Fruit fly (Drosophila melanogaster) whole organism, embryonic: ENCODE data around the gene CG13609.

Experiments
- Adf1 ChIP-seq: fragments of 200-800 bp; sonication (Bioruptor generic); IDR thresholded peaks from 2 replicates; pipeline ENCODE4 v1.3.6; 2022; ENCODE audit warnings: missing biosample characterization, missing genetic modification characterization
- Atf3 ChIP-seq: fragments of 200-800 bp; sonication (Bioruptor generic); optimal IDR thresholded peaks from 3 replicates; lab custom pipeline; 2016; ENCODE audit warnings: missing biosample characterization, missing genetic modification characterization
- CG10209 ChIP-seq: fragments of 200-800 bp; sonication (Bioruptor generic); optimal IDR thresholded peaks from 3 replicates; lab custom pipeline; 2017; ENCODE audit warnings: missing biosample characterization, mild to moderate bottlenecking, missing genetic modification characterization, missing genetic modification reagents
- CG11456 ChIP-seq: fragments of 200-800 bp; sonication (Bioruptor generic); IDR thresholded peaks from 3 replicates; pipeline ENCODE4 v1.3.6; 2022; ENCODE audit warnings: missing biosample characterization, missing genetic modification characterization
- CG14965 ChIP-seq: fragments of 200-800 bp; sonication (Bioruptor generic); optimal IDR thresholded peaks from 2 replicates; lab custom pipeline; 2016; ENCODE audit warnings: missing biosample characterization, missing genetic modification characterization, borderline replicate concordance
- CG15011 ChIP-seq: fragments of 200-800 bp; sonication (Bioruptor generic); optimal IDR thresholded peaks from 3 replicates; lab custom pipeline; 2018; ENCODE audit warnings: missing biosample characterization, mild to moderate bottlenecking, missing genetic modification characterization
- CG15514 ChIP-seq: fragments of 200-800 bp; sonication (Bioruptor generic); optimal IDR thresholded peaks from 3 replicates; lab custom pipeline; 2017; ENCODE audit warnings: missing biosample characterization, missing genetic modification characterization, mild to moderate bottlenecking, moderate library complexity, missing genetic modification reagents
- CG15601 ChIP-seq: fragments of 200-800 bp; sonication (Bioruptor generic); optimal IDR thresholded peaks from 3 replicates; lab custom pipeline; 2019; ENCODE audit warnings: missing biosample characterization, mild to moderate bottlenecking, missing genetic modification characterization, moderate library complexity
- CG17359 ChIP-seq: fragments of 200-800 bp; sonication (Bioruptor generic); optimal IDR thresholded peaks from 3 replicates; lab custom pipeline; 2018; ENCODE audit warnings: missing biosample characterization, mild to moderate bottlenecking, missing genetic modification characterization, moderate library complexity
- CG17385 ChIP-seq: fragments of 200-800 bp; sonication (Bioruptor generic); optimal IDR thresholded peaks from 3 replicates; lab custom pipeline; 2018; ENCODE audit warnings: missing biosample characterization, mild to moderate bottlenecking, missing genetic modification characterization
- CG1792 ChIP-seq: fragments of 200-800 bp; sonication (Bioruptor generic); optimal IDR thresholded peaks from 2 replicates; lab custom pipeline; 2016; ENCODE audit warnings: missing biosample characterization, missing genetic modification characterization
- CG2116 ChIP-seq: fragments of 200-800 bp; sonication (Bioruptor generic); optimal IDR thresholded peaks from 3 replicates; lab custom pipeline; 2018; ENCODE audit warnings: missing biosample characterization, mild to moderate bottlenecking, missing genetic modification characterization
- CG2712 ChIP-seq: fragments of 200-800 bp; optimal IDR thresholded peaks from 3 replicates; lab custom pipeline; 2019; ENCODE audit warnings: missing biosample characterization, mild to moderate bottlenecking, missing genetic modification characterization, moderate library complexity
- CG30431 ChIP-seq: fragments of 200-800 bp; sonication (Bioruptor generic); optimal IDR thresholded peaks from 2 replicates; lab custom pipeline; 2017; ENCODE audit warnings: missing biosample characterization, missing genetic modification characterization
- CG33557 ChIP-seq: fragments of 200-800 bp; sonication (Bioruptor generic); optimal IDR thresholded peaks from 2 replicates; lab custom pipeline; 2019; ENCODE audit warnings: missing biosample characterization, mild to moderate bottlenecking, missing genetic modification characterization, moderate library complexity
- CG34224 ChIP-seq: fragments of 200-800 bp; sonication (Bioruptor generic); IDR thresholded peaks from 3 replicates; pipeline ENCODE4 v1.3.6; 2022; ENCODE audit warnings: missing biosample characterization, missing genetic modification characterization; ENCODE audit not compliant: partially characterized antibody
- CG7271 ChIP-seq: fragments of 200-800 bp; sonication (Bioruptor generic); optimal IDR thresholded peaks from 2 replicates; lab custom pipeline; 2018; ENCODE audit warnings: missing biosample characterization, mild to moderate bottlenecking, missing genetic modification characterization, moderate library complexity
- CG7357 ChIP-seq: fragments of 200-800 bp; sonication (Bioruptor generic); IDR thresholded peaks from 3 replicates; pipeline ENCODE4 v1.3.6; 2022; ENCODE audit warnings: missing biosample characterization, missing genetic modification characterization
- CG8478 ChIP-seq: fragments of >200 bp; optimal IDR thresholded peaks from 2 replicates; lab custom pipeline; 2018
- CTCF ChIP-seq: fragments of 200-800 bp; sonication (Bioruptor generic); optimal IDR thresholded peaks from 2 replicates; lab custom pipeline; 2017; ENCODE audit warnings: missing biosample characterization, mild to moderate bottlenecking, missing genetic modification characterization, moderate library complexity
- Dref ChIP-seq: fragments of 200-800 bp; sonication (Bioruptor generic); IDR thresholded peaks from 2 replicates; pipeline ENCODE4 v1.3.6; 2022; ENCODE audit warnings: missing biosample characterization, missing genetic modification characterization
- Drgx ChIP-seq: fragments of 200-800 bp; sonication (Bioruptor generic); IDR thresholded peaks from 2 replicates; pipeline ENCODE4 v1.3.6; 2022; ENCODE audit warnings: missing biosample characterization, missing genetic modification characterization
- Gsc ChIP-seq: fragments of 200-800 bp; sonication (Bioruptor generic); IDR thresholded peaks from 2 replicates; pipeline ENCODE4 v1.3.6; 2022; ENCODE audit warnings: missing biosample characterization, missing genetic modification characterization
- Gug ChIP-seq: fragments of 200-800 bp; sonication (Bioruptor generic); IDR thresholded peaks from 4 replicates; pipeline ENCODE4 v1.3.6; 2022; ENCODE audit warnings: missing biosample characterization, missing genetic modification characterization
- HLH4C ChIP-seq: fragments of 200-800 bp; sonication (Bioruptor generic); IDR thresholded peaks from 3 replicates; pipeline ENCODE4 v1.3.6; 2022; ENCODE audit warnings: missing biosample characterization, missing genetic modification characterization; ENCODE audit not compliant: partially characterized antibody
- Kr ChIP-seq: fragments of 200-800 bp; sonication (Bioruptor generic); optimal IDR thresholded peaks from 2 replicates; lab custom pipeline; 2017; ENCODE audit warnings: missing biosample characterization, mild to moderate bottlenecking, missing genetic modification characterization
- Myb ChIP-seq: fragments of 200-800 bp; sonication (Bioruptor generic); optimal IDR thresholded peaks from 2 replicates; lab custom pipeline; 2016; ENCODE audit warnings: missing biosample characterization, missing genetic modification characterization
- Sry-β ChIP-seq: fragments of 200-800 bp; sonication (Bioruptor generic); optimal IDR thresholded peaks from 2 replicates; lab custom pipeline; 2018; ENCODE audit warnings: missing biosample characterization, mild to moderate bottlenecking, missing genetic modification characterization, moderate library complexity
- Ssrp ChIP-seq: fragments of 200-800 bp; sonication (Bioruptor generic); optimal IDR thresholded peaks from 2 replicates; lab custom pipeline; 2018; ENCODE audit warnings: missing biosample characterization, mild to moderate bottlenecking, missing genetic modification characterization, moderate library complexity
- Stat92E ChIP-seq, 3 experiments: fragments of >200 bp in 2 of 3; fragments of 200-800 bp in 1 of 3; sonication (Bioruptor generic) in 1 of 3; optimal IDR thresholded peaks; 2 replicates each; lab custom pipeline; 2017 to 2019; ENCODE audit warnings: missing biosample characterization in 3 of 3, missing genetic modification characterization in 3 of 3, mild to moderate bottlenecking in 1 of 3, moderate library complexity in 1 of 3
- TFAM ChIP-seq: fragments of 200-800 bp; sonication (Bioruptor generic); optimal IDR thresholded peaks from 2 replicates; lab custom pipeline; 2017; ENCODE audit warnings: missing biosample characterization, missing genetic modification characterization, inconsistent platforms
- Xrp1 ChIP-seq: fragments of 200-800 bp; sonication (Bioruptor generic); IDR thresholded peaks from 2 replicates; pipeline ENCODE4 v1.3.6; 2022; ENCODE audit warnings: missing biosample characterization, missing genetic modification characterization
- ase ChIP-seq: fragments of 200-800 bp; sonication (Bioruptor generic); IDR thresholded peaks from 3 replicates; pipeline ENCODE4 v1.3.6; 2022; ENCODE audit warnings: missing biosample characterization, missing genetic modification characterization
- bigmax ChIP-seq: fragments of 200-800 bp; sonication (Bioruptor generic); optimal IDR thresholded peaks from 2 replicates; lab custom pipeline; 2018; ENCODE audit warnings: missing biosample characterization, mild to moderate bottlenecking, missing genetic modification characterization
- bowl ChIP-seq: fragments of 200-800 bp; sonication (Bioruptor generic); IDR thresholded peaks from 2 replicates; pipeline ENCODE4 v1.3.6; 2022; ENCODE audit warnings: missing biosample characterization, missing genetic modification characterization
- cg ChIP-seq: fragments of 200-800 bp; sonication (Bioruptor generic); optimal IDR thresholded peaks from 3 replicates; lab custom pipeline; 2019; ENCODE audit warnings: missing biosample characterization, mild to moderate bottlenecking, missing genetic modification characterization, moderate library complexity
- emc ChIP-seq: fragments of 200-800 bp; sonication (Bioruptor generic); optimal IDR thresholded peaks from 2 replicates; lab custom pipeline; 2016; ENCODE audit warnings: missing biosample characterization, missing genetic modification characterization
- ftz-f1 ChIP-seq: fragments of 200-800 bp; sonication (Bioruptor generic); optimal IDR thresholded peaks from 2 replicates; lab custom pipeline; 2016; ENCODE audit warnings: missing biosample characterization, missing genetic modification characterization
- kah ChIP-seq: fragments of 200-800 bp; sonication (Bioruptor generic); optimal IDR thresholded peaks from 2 replicates; lab custom pipeline; 2018; ENCODE audit warnings: missing biosample characterization, mild to moderate bottlenecking, missing genetic modification characterization
- kay ChIP-seq: fragments of 200-800 bp; sonication (Bioruptor generic); optimal IDR thresholded peaks from 2 replicates; lab custom pipeline; 2016; ENCODE audit warnings: missing biosample characterization, missing genetic modification characterization
- pum ChIP-seq: fragments of 200-800 bp; sonication (Bioruptor generic); optimal IDR thresholded peaks from 2 replicates; lab custom pipeline; 2016; ENCODE audit warnings: missing biosample characterization, missing genetic modification characterization
- pzg ChIP-seq: fragments of 200-800 bp; sonication (Bioruptor generic); optimal IDR thresholded peaks from 3 replicates; lab custom pipeline; 2018; ENCODE audit warnings: missing biosample characterization, mild to moderate bottlenecking, missing genetic modification characterization, moderate library complexity
- sd ChIP-seq: fragments of 200-800 bp; sonication (Bioruptor generic); optimal IDR thresholded peaks from 3 replicates; lab custom pipeline; 2018; ENCODE audit warnings: missing biosample characterization, mild to moderate bottlenecking, missing genetic modification characterization, moderate library complexity
- slbo ChIP-seq: fragments of 200-800 bp; sonication (Bioruptor generic); IDR thresholded peaks from 2 replicates; pipeline ENCODE4 v1.3.6; 2022; ENCODE audit warnings: missing biosample characterization, missing genetic modification characterization
- stwl ChIP-seq: fragments of 200-800 bp; sonication (Bioruptor generic); optimal IDR thresholded peaks from 3 replicates; lab custom pipeline; 2018; ENCODE audit warnings: missing biosample characterization, mild to moderate bottlenecking, missing genetic modification characterization, moderate library complexity
- trem ChIP-seq: fragments of 200-800 bp; optimal IDR thresholded peaks from 3 replicates; lab custom pipeline; 2019; ENCODE audit warnings: missing biosample characterization, mild to moderate bottlenecking, missing genetic modification characterization, moderate library complexity
- unc-4 ChIP-seq: fragments of 200-800 bp; sonication (Bioruptor generic); IDR thresholded peaks from 2 replicates; pipeline ENCODE4 v1.3.6; 2022; ENCODE audit warnings: missing biosample characterization, missing genetic modification characterization; ENCODE audit not compliant: partially characterized antibody
- zen2 ChIP-seq: fragments of 200-800 bp; sonication (Bioruptor generic); IDR thresholded peaks from 3 replicates; pipeline ENCODE4 v1.3.6; 2022; ENCODE audit warnings: missing biosample characterization, missing genetic modification characterization; ENCODE audit not compliant: partially characterized antibody

The CG13609 gene

dm6 chr3R:24221334-24222302 is 5.2 kb upstream of the CG13609 start, which contains the start of gene twin (continued):
- TF ChIP-seq trem (tag; lab: Kevin White, UChicago): peak; percentile 99
- peak; percentile 70 for TF ChIP-seq CG34224
- TF ChIP-seq Ssrp (tag; lab: Kevin White, UChicago): peak; percentile 25
- TF ChIP-seq CG8478: peak; percentile 37
- TF ChIP-seq CG7357: no peak
- TF ChIP-seq cg (GFP tag; lab: Kevin White, UChicago): peak; percentile 91
- TF ChIP-seq Drgx (GFP tag; lab: Robert Waterston, UW): no peak
- TF ChIP-seq CG14965 (GFP tag; lab: Kevin White, UChicago): no peak
- TF ChIP-seq stwl (tag; lab: Kevin White, UChicago): peak; percentile 55
- TF ChIP-seq Adf1 (GFP tag; lab: Robert Waterston, UW): peak; percentile 15
- TF ChIP-seq sd (tag; lab: Kevin White, UChicago): peak; percentile 77
- TF ChIP-seq Stat92E (GFP tag; optimal IDR thresholded peaks at IDR 0.05; lab: Kevin White, UChicago): no peak
- TF ChIP-seq CG11456: peak; percentile 63; the same call in 2 of the 3 replicates
- TF ChIP-seq CG15601 (tag; lab: Kevin White, UChicago): peak; percentile 46
- TF ChIP-seq Dref (GFP tag; lab: Robert Waterston, UW): peak; percentile 71
- TF ChIP-seq ftz-f1 (GFP tag; lab: Kevin White, UChicago): no peak
- TF ChIP-seq Xrp1: peak; percentile 61; the same call in 1 of the 2 replicates
- peak; percentile 70 for TF ChIP-seq pum (GFP tag; lab: Kevin White, UChicago)
- TF ChIP-seq CG7271: no peak
- peak; percentile 24 for TF ChIP-seq CG1792 (GFP tag; lab: Kevin White, UChicago)
- TF ChIP-seq CG10209: peak; percentile 11
- peak; percentile 30 for TF ChIP-seq Atf3 (GFP tag; lab: Kevin White, UChicago)
- no peak for TF ChIP-seq Kr
- TF ChIP-seq kay (GFP tag; lab: Kevin White, UChicago): peak; percentile 45
- TF ChIP-seq Sry-β (GFP tag; lab: Kevin White, UChicago): peak; percentile 86
- no peak for TF ChIP-seq bigmax
- peak; percentile 58; the same call in 1 of the 3 replicates for TF ChIP-seq zen2 (GFP tag; lab: Robert Waterston, UW)
- no peak for TF ChIP-seq CG15011 (GFP tag; lab: Kevin White, UChicago)
- no peak for TF ChIP-seq Gsc
- peak; percentile 60 for TF ChIP-seq CG2712 (tag; lab: Kevin White, UChicago)
- no peak for TF ChIP-seq ase
- peak; percentile 80 for TF ChIP-seq slbo (GFP tag; lab: Robert Waterston, UW)
- TF ChIP-seq CG15514 (GFP tag; lab: Kevin White, UChicago): peak; percentile 67
- TF ChIP-seq CG2116: peak; percentile 91
- TF ChIP-seq HLH4C: peak; percentile 81
- TF ChIP-seq Gug (GFP tag; lab: Robert Waterston, UW): peak; percentile 61; the same call in 1 of the 4 replicates
- TF ChIP-seq pzg (GFP tag; lab: Kevin White, UChicago): peak; percentile 68
- peak; percentile 14 for TF ChIP-seq emc (GFP tag; lab: Kevin White, UChicago)
- peak; percentile 37 for TF ChIP-seq CG33557 (GFP tag; lab: Kevin White, UChicago)
- TF ChIP-seq bowl: no peak
- peak; percentile 60 for TF ChIP-seq Myb (GFP tag; lab: Kevin White, UChicago)
- TF ChIP-seq CTCF (GFP tag; lab: Kevin White, UChicago): peak; percentile 20
- TF ChIP-seq CG17359 (tag; lab: Kevin White, UChicago): peak; percentile 35
- no peak for TF ChIP-seq kah (GFP tag; lab: Kevin White, UChicago)
- TF ChIP-seq CG17385 (GFP tag; lab: Kevin White, UChicago): peak; percentile 18
- TF ChIP-seq CG30431 (GFP tag; lab: Kevin White, UChicago): no peak
- TF ChIP-seq TFAM (GFP tag; lab: Kevin White, UChicago): no peak
- TF ChIP-seq unc-4: peak; percentile 74
